Worm (Caenorhabditis elegans): ENCODE results near the gene metl-6.

metl-6 gene

DNA sequence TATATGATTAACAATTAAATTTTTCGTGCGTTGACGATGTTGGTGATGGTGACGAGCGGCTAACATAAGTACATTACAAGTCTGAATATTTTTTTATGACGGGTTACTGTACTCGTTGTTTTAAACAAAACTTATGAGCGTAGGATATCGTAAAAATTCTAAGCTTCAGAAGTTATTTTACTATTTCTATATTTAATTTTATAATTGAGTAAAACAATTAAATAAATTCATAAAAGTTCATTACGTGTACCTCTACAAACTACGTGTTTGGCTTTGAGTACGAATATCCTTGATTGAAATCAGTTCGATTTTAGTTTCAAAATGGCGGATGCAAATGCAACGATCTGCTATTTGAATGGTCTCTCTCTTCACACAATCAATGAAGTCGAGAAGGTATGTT, 6.6 kb upstream of the metl-6 start, which contains the start of gene F37A8.1:
TSS of gene F37A8.1 (plus strand) at position 301 of the 400 bp plus-strand sequence.
- TF ChIP-seq nhr-76 (tag; optimal IDR thresholded peaks at IDR 0.05): no peak
- no peak for TF ChIP-seq nhr-2 (tag; optimal IDR thresholded peaks at IDR 0.05)
- no peak for TF ChIP-seq unc-62 (GFP tag; optimal IDR thresholded peaks at IDR 0.05)
- TF ChIP-seq ztf-11 (tag; optimal IDR thresholded peaks at IDR 0.05): no peak
- TF ChIP-seq elt-1 (tag; optimal IDR thresholded peaks at IDR 0.05; ENCODE audit: borderline replicate concordance, insufficient read depth): no peak
- no peak for TF ChIP-seq unc-120 (tag; optimal IDR thresholded peaks at IDR 0.05; ENCODE audit: poor library complexity, severe bottlenecking)
- TF ChIP-seq ham-2 (GFP tag; optimal IDR thresholded peaks at IDR 0.05): no peak
- TF ChIP-seq M03D4.4 (tag; optimal IDR thresholded peaks at IDR 0.05): no peak
- no peak for TF ChIP-seq bed-3 (GFP tag; optimal IDR thresholded peaks at IDR 0.05)
- no peak for TF ChIP-seq flh-1 (GFP tag; optimal IDR thresholded peaks at IDR 0.05)

DNA sequence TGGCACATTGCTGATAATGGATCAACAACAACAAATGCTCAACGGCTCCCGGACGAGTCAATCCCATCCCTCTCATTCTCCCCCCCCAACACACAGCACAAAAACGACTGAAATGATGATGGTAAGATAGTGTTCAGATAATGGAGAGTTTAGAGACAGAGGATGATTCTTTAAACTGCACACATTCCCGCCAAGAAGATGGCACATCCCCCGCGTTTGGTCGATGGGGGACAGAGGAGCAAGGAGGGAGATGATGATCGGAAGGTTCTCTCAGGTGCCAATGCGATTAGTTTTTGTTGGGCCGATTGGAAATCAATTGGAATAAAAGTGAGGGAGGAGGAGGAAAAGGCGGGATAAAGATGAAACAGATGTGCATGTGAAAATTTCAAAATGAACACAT, 5.9 kb upstream of the metl-6 start:
- TF ChIP-seq tbx-8 (GFP tag; optimal IDR thresholded peaks at IDR 0.05) (no peak), mep-1 (tag; optimal IDR thresholded peaks at IDR 0.05) (no peak), unc-62 (GFP tag; optimal IDR thresholded peaks at IDR 0.05) (peak; percentile 48), flh-1 (GFP tag; optimal IDR thresholded peaks at IDR 0.05) (no peak), hlh-1 (tag; optimal IDR thresholded peaks at IDR 0.05) (peak; percentile 49), nhr-12 (tag; optimal IDR thresholded peaks at IDR 0.05) (no peak), ceh-83 (GFP tag; optimal IDR thresholded peaks at IDR 0.05) (no peak), mls-2 (tag; optimal IDR thresholded peaks at IDR 0.05) (no peak), unc-120 (tag; optimal IDR thresholded peaks at IDR 0.05; ENCODE audit: poor library complexity, severe bottlenecking) (peak; percentile 93), ztf-11 (tag; optimal IDR thresholded peaks at IDR 0.05) (no peak), ceh-39 (tag; optimal IDR thresholded peaks at IDR 0.05) (no peak), elt-3 (tag; optimal IDR thresholded peaks at IDR 0.05) (no peak), nhr-76 (tag; optimal IDR thresholded peaks at IDR 0.05) (no peak), drap-1 (GFP tag; optimal IDR thresholded peaks at IDR 0.05) (no peak), cnd-1 (tag; optimal IDR thresholded peaks at IDR 0.05) (no peak)

DNA sequence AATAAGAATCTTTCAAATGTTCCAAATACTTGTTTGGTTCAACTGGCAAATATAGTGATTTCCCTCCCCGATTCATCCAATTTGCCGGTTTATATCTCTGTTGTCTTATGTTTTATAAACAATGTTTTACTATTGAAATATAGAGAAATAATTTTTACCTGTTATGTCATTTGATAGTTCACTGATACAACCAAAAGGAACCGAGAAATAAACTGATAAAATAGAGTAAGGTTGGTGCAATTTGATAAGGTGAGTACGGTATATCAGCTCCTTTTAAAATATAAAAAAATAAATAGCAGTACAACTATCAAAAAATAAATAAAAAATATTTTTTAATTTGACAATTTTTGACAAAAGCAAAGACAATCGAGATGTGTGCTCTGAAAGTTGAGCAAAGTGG, 5.3 kb upstream of the metl-6 start:
- TF ChIP-seq nhr-76 (tag; optimal IDR thresholded peaks at IDR 0.05): no peak
- TF ChIP-seq lsy-2 (tag; optimal IDR thresholded peaks at IDR 0.05): no peak
- TF ChIP-seq unc-120 (tag; optimal IDR thresholded peaks at IDR 0.05; ENCODE audit: poor library complexity, severe bottlenecking): no peak
- no peak for TF ChIP-seq mls-2 (tag; optimal IDR thresholded peaks at IDR 0.05)
- TF ChIP-seq ceh-39 (tag; optimal IDR thresholded peaks at IDR 0.05): no peak
- no peak for TF ChIP-seq unc-62 (GFP tag; optimal IDR thresholded peaks at IDR 0.05)
- TF ChIP-seq ceh-83 (GFP tag; optimal IDR thresholded peaks at IDR 0.05): no peak
- TF ChIP-seq zip-8 (tag; optimal IDR thresholded peaks at IDR 0.05): no peak
- no peak for TF ChIP-seq ces-1 (GFP tag; optimal IDR thresholded peaks at IDR 0.05)
- TF ChIP-seq pha-4 (tag; optimal IDR thresholded peaks at IDR 0.05): no peak
- TF ChIP-seq nhr-237 (tag; optimal IDR thresholded peaks at IDR 0.05): no peak
- TF ChIP-seq unc-39 (tag; optimal IDR thresholded peaks at IDR 0.05): no peak
- TF ChIP-seq sem-2 (GFP tag; optimal IDR thresholded peaks at IDR 0.05): no peak
- no peak for TF ChIP-seq tbx-8 (GFP tag; optimal IDR thresholded peaks at IDR 0.05)
- TF ChIP-seq blmp-1 (tag; optimal IDR thresholded peaks at IDR 0.05): no peak
- no peak for TF ChIP-seq snpc-4 (tag; optimal IDR thresholded peaks at IDR 0.05)

DNA sequence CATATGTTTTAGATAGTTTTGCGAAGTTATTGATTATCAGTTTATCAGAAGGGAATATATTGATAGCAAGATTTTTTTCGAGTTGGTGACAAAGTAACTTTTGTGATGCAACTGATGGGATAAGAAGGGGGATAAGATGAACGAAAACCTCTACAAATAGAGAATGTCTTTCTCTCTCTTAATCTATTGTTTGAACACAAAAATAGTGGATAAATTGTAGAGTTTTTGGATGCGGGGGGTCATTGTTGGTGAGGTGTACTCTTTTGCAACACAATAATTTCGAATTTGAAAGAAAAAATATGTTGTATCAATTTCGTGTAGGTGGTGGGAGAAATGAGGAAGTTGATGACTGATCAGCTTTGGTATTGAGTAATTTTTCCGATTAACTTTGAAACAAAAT, 4.6 kb upstream of the metl-6 start, which contains the start of gene ZK1058.9:
TSS of gene ZK1058.9 (minus strand) at position 101 of the 400 bp plus-strand sequence.
- TF ChIP-seq elt-3 (tag; optimal IDR thresholded peaks at IDR 0.05) (no peak), zip-8 (tag; optimal IDR thresholded peaks at IDR 0.05) (no peak), snpc-4 (tag; optimal IDR thresholded peaks at IDR 0.05) (no peak), elt-1 (tag; optimal IDR thresholded peaks at IDR 0.05; ENCODE audit: borderline replicate concordance, insufficient read depth) (no peak), nhr-2 (tag; optimal IDR thresholded peaks at IDR 0.05) (no peak), lsy-2 (tag; optimal IDR thresholded peaks at IDR 0.05) (no peak), tbx-8 (GFP tag; optimal IDR thresholded peaks at IDR 0.05) (no peak), unc-120 (tag; optimal IDR thresholded peaks at IDR 0.05; ENCODE audit: poor library complexity, severe bottlenecking) (no peak), ceh-83 (GFP tag; optimal IDR thresholded peaks at IDR 0.05) (no peak), mls-2 (tag; optimal IDR thresholded peaks at IDR 0.05) (no peak), nhr-28 (tag; optimal IDR thresholded peaks at IDR 0.05) (no peak), mab-5 (tag; optimal IDR thresholded peaks at IDR 0.05) (no peak)

DNA sequence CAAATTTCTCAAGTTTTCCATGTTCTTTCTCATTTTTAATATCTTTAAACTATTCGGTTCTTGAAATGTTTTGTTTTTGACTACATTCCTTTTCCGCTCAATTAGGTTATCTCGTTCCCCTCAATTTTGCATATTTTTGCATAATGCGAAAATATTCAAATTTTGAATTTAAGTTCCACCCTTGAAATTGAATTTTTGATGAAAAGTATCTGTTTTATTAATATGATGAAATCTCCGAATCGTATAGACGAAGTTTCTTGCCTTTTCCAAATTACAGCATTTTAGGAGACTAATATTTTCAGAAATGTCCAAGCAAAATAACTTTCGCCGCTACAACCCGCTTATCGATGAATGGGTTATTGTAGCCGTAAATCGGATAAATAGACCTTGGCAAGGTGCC, 2.9 kb downstream of the metl-6 start, which contains the start of gene ZK1058.3:
TSS of gene ZK1058.3 (plus strand) at position 301 of the 400 bp plus-strand sequence.
- TF ChIP-seq lin-32 (GFP tag; optimal IDR thresholded peaks at IDR 0.05) (no peak), ces-1 (GFP tag; optimal IDR thresholded peaks at IDR 0.05) (peak; percentile 8), pha-4 (tag; optimal IDR thresholded peaks at IDR 0.05) (no peak), mab-5 (tag; optimal IDR thresholded peaks at IDR 0.05) (no peak), tbx-8 (GFP tag; optimal IDR thresholded peaks at IDR 0.05) (no peak)
